Worm (Caenorhabditis elegans): ENCODE results near the gene nhr-271.

DNA sequence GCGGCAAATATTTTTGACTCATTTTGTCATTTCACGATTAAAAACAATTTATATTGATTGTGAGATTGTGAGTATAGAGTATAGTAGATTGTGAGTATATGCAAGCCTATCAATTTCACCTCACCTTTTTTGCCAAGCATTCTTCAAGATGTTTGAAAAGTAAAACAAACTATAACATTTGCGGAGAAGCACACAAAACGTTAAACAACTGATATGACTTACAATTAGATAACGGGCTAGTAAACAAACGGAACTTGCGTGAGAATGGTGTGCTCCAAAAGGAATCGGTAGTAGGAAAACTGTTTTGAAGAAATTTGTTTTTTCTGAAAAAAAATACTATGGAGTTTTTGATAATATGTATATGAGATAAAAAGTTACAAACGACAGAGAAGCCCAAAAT lies 29.8 kb upstream of the nhr-271 start:
- TF ChIP-seq ZK546.5 (tag; optimal IDR thresholded peaks at IDR 0.05) (no peak), ama-1 (optimal IDR thresholded peaks at IDR 0.05) (no peak), nhr-237 (tag; optimal IDR thresholded peaks at IDR 0.05) (no peak), nhr-25 (tag; optimal IDR thresholded peaks at IDR 0.05; ENCODE audit: borderline replicate concordance, insufficient read depth) (no peak), lsy-2 (tag; optimal IDR thresholded peaks at IDR 0.05) (no peak), snpc-4 (tag; optimal IDR thresholded peaks at IDR 0.05) (no peak), madf-5 (GFP tag; IDR thresholded peaks at IDR 0.05) (no peak), T20F7.1 (GFP tag; optimal IDR thresholded peaks at IDR 0.05) (no peak), jun-1 (tag; optimal IDR thresholded peaks at IDR 0.05) (no peak)

All from whole organism, L4 larva.